Worm (Caenorhabditis elegans) whole organism, L1 larva: ENCODE results near the gene K09H11.4.

ENCODE experiments used
- C04F5.9 ChIP-seq: sonication (generic microtip); optimal IDR thresholded peaks from 2 replicates; lab custom pipeline; 2016; ENCODE audit warnings: missing genetic modification characterization, missing compliant biosample characterization
- C16A3.4 ChIP-seq: fragments of 150-350 bp; optimal IDR thresholded peaks from 2 replicates; lab custom pipeline; 2014; ENCODE audit warnings: missing biosample characterization, missing genetic modification characterization
- alr-1 ChIP-seq: fragments of 200-800 bp; sonication (Bioruptor generic); optimal IDR thresholded peaks from 2 replicates; lab custom pipeline; 2018; ENCODE audit warnings: borderline replicate concordance, mild to moderate bottlenecking, missing genetic modification characterization, missing compliant biosample characterization
- ama-1 ChIP-seq: fragments of 150-350 bp; optimal IDR thresholded peaks from 2 replicates; lab custom pipeline; 2014
- ceh-8 ChIP-seq: fragments of 200-800 bp; sonication (Bioruptor generic); optimal IDR thresholded peaks from 2 replicates; lab custom pipeline; 2018; ENCODE audit warnings: mild to moderate bottlenecking, missing genetic modification characterization, moderate library complexity, missing compliant biosample characterization
- ceh-90 ChIP-seq: sonication (generic microtip); optimal IDR thresholded peaks from 2 replicates; lab custom pipeline; 2016; ENCODE audit warnings: missing genetic modification characterization, missing compliant biosample characterization
- dpl-1 ChIP-seq, 3 experiments: fragments of 150-350 bp in 2 of 3; sonication (generic microtip) in 1 of 3; optimal IDR thresholded peaks; 2 replicates each; lab custom pipeline; 2014 to 2017; ENCODE audit warnings: missing biosample characterization in 3 of 3, missing genetic modification characterization in 3 of 3, missing genetic modification reagents in 3 of 3
- dsc-1 ChIP-seq: sonication (generic microtip); optimal IDR thresholded peaks from 2 replicates; lab custom pipeline; 2016; ENCODE audit warnings: mild to moderate bottlenecking, missing genetic modification characterization, missing compliant biosample characterization
- efl-1 ChIP-seq, 4 experiments: fragments of 150-350 bp; optimal IDR thresholded peaks in 3 of 4; peaks in 1 of 4; 1 replicate in 1 of 4; 2 replicates in 3 of 4; lab custom pipeline; 2014; ENCODE audit warnings: missing biosample characterization in 2 of 4, missing genetic modification characterization in 2 of 4, missing genetic modification reagents in 2 of 4
- efl-3 ChIP-seq: fragments of 200-800 bp; sonication (Bioruptor generic); optimal IDR thresholded peaks from 2 replicates; lab custom pipeline; 2018; ENCODE audit warnings: mild to moderate bottlenecking, missing genetic modification characterization, missing compliant biosample characterization
- egl-27 ChIP-seq, 2 experiments: fragments of 150-350 bp in 1 of 2; sonication (generic microtip); optimal IDR thresholded peaks; 3 replicates each; lab custom pipeline; 2017 to 2018; ENCODE audit warnings: missing biosample characterization in 2 of 2, missing genetic modification characterization in 2 of 2, missing genetic modification reagents in 2 of 2
- elt-3 ChIP-seq, 6 experiments: fragments of 150-350 bp in 1 of 6; sonication (generic microtip); optimal IDR thresholded peaks; 2 replicates each; lab custom pipeline; 2017 to 2018; ENCODE audit warnings: missing biosample characterization in 6 of 6, missing genetic modification characterization in 6 of 6, inconsistent platforms in 1 of 6
- fkh-4 ChIP-seq: sonication (generic microtip); optimal IDR thresholded peaks from 2 replicates; lab custom pipeline; 2016; ENCODE audit warnings: missing compliant biosample characterization, missing genetic modification characterization, borderline replicate concordance
- fkh-8 ChIP-seq: sonication (generic microtip); optimal IDR thresholded peaks from 2 replicates; lab custom pipeline; 2016; ENCODE audit warnings: mild to moderate bottlenecking, missing genetic modification characterization, missing compliant biosample characterization
- hlh-4 ChIP-seq: sonication (generic microtip); optimal IDR thresholded peaks from 2 replicates; lab custom pipeline; 2016; ENCODE audit warnings: mild to moderate bottlenecking, missing genetic modification characterization, missing compliant biosample characterization
- hpl-2 ChIP-seq: fragments of 150-350 bp; optimal IDR thresholded peaks from 2 replicates; lab custom pipeline; 2014; ENCODE audit warnings: missing biosample characterization, missing genetic modification reagents, missing genetic modification characterization
- isw-1 ChIP-seq: fragments of 200-800 bp; sonication (Bioruptor generic); IDR thresholded peaks from 2 replicates; pipeline ENCODE4 v1.3.6; 2022; ENCODE audit warnings: missing genetic modification characterization, missing compliant biosample characterization
- lir-3 ChIP-seq: sonication (generic microtip); optimal IDR thresholded peaks from 2 replicates; lab custom pipeline; 2016; ENCODE audit warnings: mild to moderate bottlenecking, missing genetic modification characterization, moderate library complexity, missing compliant biosample characterization; ENCODE audit not compliant: poor library complexity
- nhr-28 ChIP-seq: fragments of 150-350 bp; optimal IDR thresholded peaks from 2 replicates; lab custom pipeline; 2014; ENCODE audit warnings: missing biosample characterization, missing genetic modification characterization
- nhr-47 ChIP-seq: sonication (generic microtip); optimal IDR thresholded peaks from 2 replicates; lab custom pipeline; 2016; ENCODE audit warnings: mild to moderate bottlenecking, missing genetic modification characterization, moderate library complexity, missing compliant biosample characterization
- nhr-76 ChIP-seq: sonication (generic microtip); optimal IDR thresholded peaks from 2 replicates; lab custom pipeline; 2017; ENCODE audit warnings: missing biosample characterization, missing genetic modification characterization
- nhr-77 ChIP-seq: fragments of 150-350 bp; optimal IDR thresholded peaks from 2 replicates; lab custom pipeline; 2014; ENCODE audit warnings: missing biosample characterization, missing genetic modification characterization
- nhr-85 ChIP-seq: sonication (generic microtip); peaks from one replicate; lab custom pipeline; 2016; ENCODE audit warnings: missing genetic modification characterization, inconsistent platforms, missing compliant biosample characterization
- pag-3 ChIP-seq: sonication (generic microtip); optimal IDR thresholded peaks from 2 replicates; lab custom pipeline; 2017; ENCODE audit warnings: missing genetic modification characterization, mild to moderate bottlenecking, missing compliant biosample characterization, antibody characterized with exemption, borderline replicate concordance; ENCODE audit not compliant: insufficient read depth
- pqm-1 ChIP-seq: sonication (generic microtip); optimal IDR thresholded peaks from 3 replicates; lab custom pipeline; 2017; ENCODE audit warnings: missing biosample characterization, missing genetic modification characterization
- rnt-1 ChIP-seq: sonication (generic microtip); optimal IDR thresholded peaks from 2 replicates; lab custom pipeline; 2016; ENCODE audit warnings: mild to moderate bottlenecking, missing genetic modification characterization, moderate library complexity, missing compliant biosample characterization
- snpc-4 ChIP-seq: fragments of 150-350 bp; optimal IDR thresholded peaks from 2 replicates; lab custom pipeline; 2014; ENCODE audit warnings: missing biosample characterization, missing genetic modification characterization
- snu-23 ChIP-seq: sonication (generic microtip); optimal IDR thresholded peaks from 2 replicates; lab custom pipeline; 2016; ENCODE audit warnings: missing genetic modification characterization, missing compliant biosample characterization
- sox-4 ChIP-seq: sonication (generic microtip); optimal IDR thresholded peaks from 2 replicates; lab custom pipeline; 2016; ENCODE audit warnings: missing genetic modification characterization, missing compliant biosample characterization
- sup-37 ChIP-seq: fragments of 200-800 bp; sonication (Bioruptor generic); optimal IDR thresholded peaks from 2 replicates; lab custom pipeline; 2018; ENCODE audit warnings: mild to moderate bottlenecking, missing genetic modification characterization, missing compliant biosample characterization
- swsn-7 ChIP-seq: sonication (generic microtip); optimal IDR thresholded peaks from 2 replicates; lab custom pipeline; 2016; ENCODE audit warnings: missing genetic modification characterization, missing compliant biosample characterization
- unc-130 ChIP-seq: fragments of 150-350 bp; optimal IDR thresholded peaks from 2 replicates; lab custom pipeline; 2017; ENCODE audit warnings: missing biosample characterization, missing genetic modification characterization, inconsistent platforms
- unc-86 ChIP-seq: sonication (generic microtip); optimal IDR thresholded peaks from 2 replicates; lab custom pipeline; 2016; ENCODE audit warnings: missing genetic modification characterization, missing compliant biosample characterization
- unc-98 ChIP-seq: fragments of 200-800 bp; sonication (Bioruptor generic); IDR thresholded peaks from 2 replicates; pipeline ENCODE4 v1.3.6; 2022; ENCODE audit warnings: missing genetic modification characterization, missing compliant biosample characterization
- vab-15 ChIP-seq: sonication (generic microtip); optimal IDR thresholded peaks from 2 replicates; lab custom pipeline; 2017; ENCODE audit warnings: missing genotype, mild to moderate bottlenecking, missing genetic modification characterization, missing compliant biosample characterization
- zag-1 ChIP-seq: fragments of 150-350 bp; optimal IDR thresholded peaks from 2 replicates; lab custom pipeline; 2014; ENCODE audit warnings: missing biosample characterization, missing genetic modification characterization
- ztf-4 ChIP-seq: fragments of 150-350 bp; optimal IDR thresholded peaks from 2 replicates; lab custom pipeline; 2014; ENCODE audit warnings: missing biosample characterization, missing genetic modification characterization

Gene K09H11.4

ce11 chrV:5724395-5724794 is 2.0 kb downstream of the K09H11.4 start:
- TF ChIP-seq isw-1 (GFP tag; lab: Robert Waterston, UW) (no peak), hlh-4 (tag; lab: Kevin White, UChicago) (no peak), hpl-2 (GFP tag; lab: Kevin White, UChicago) (no peak), nhr-76 (tag; lab: Kevin White, UChicago) (no peak), ceh-90 (tag; lab: Kevin White, UChicago) (no peak), unc-86 (tag; lab: Kevin White, UChicago) (no peak), elt-3 (tag; optimal IDR thresholded peaks at IDR 0.05; lab: Kevin White, UChicago) (no peak), dpl-1 (GFP tag; optimal IDR thresholded peaks at IDR 0.05; lab: Kevin White, UChicago) (no peak), fkh-8 (no peak), ceh-8 (GFP tag; lab: Kevin White, UChicago) (no peak), nhr-28 (tag; lab: Kevin White, UChicago) (no peak), nhr-77 (tag; lab: Kevin White, UChicago) (no peak), snu-23 (no peak), unc-98 (GFP tag; lab: Robert Waterston, UW) (no peak), vab-15 (tag; lab: Kevin White, UChicago) (no peak), snpc-4 (no peak), sox-4 (no peak), unc-130 (tag; lab: Kevin White, UChicago) (no peak), nhr-85 (no peak)
- TF ChIP-seq, all 84 proteins: peak for 0

ce11 chrV:5722093-5722492 is 4.3 kb downstream of the K09H11.4 start:
- TF ChIP-seq zag-1 (tag; lab: Kevin White, UChicago) (no peak), pag-3 (tag; lab: Kevin White, UChicago) (no peak), elt-3 (tag; optimal IDR thresholded peaks at IDR 0.05; lab: Kevin White, UChicago) (no peak), fkh-4 (tag; lab: Kevin White, UChicago) (no peak), efl-3 (no peak), ceh-90 (tag; lab: Kevin White, UChicago) (no peak), fkh-8 (no peak), swsn-7 (no peak), C04F5.9 (tag; lab: Kevin White, UChicago) (no peak), ama-1 (lab: Kevin White, UChicago) (no peak), C16A3.4 (no peak)

- TF ChIP-seq nhr-76 (tag; lab: Kevin White, UChicago): no peak
- TF ChIP-seq pqm-1: no peak
- TF ChIP-seq rnt-1 (tag; lab: Kevin White, UChicago): no peak
- no peak for TF ChIP-seq ceh-8 (GFP tag; lab: Kevin White, UChicago)
- no peak for TF ChIP-seq snu-23
- TF ChIP-seq, all 84 proteins: peak for 0
These were observed 9.0 kb downstream of the K09H11.4 start, which contains the start of gene rga-3 for ce11 chrV:5717237-5717935. rga-3 (plus strand) TSS chrV:5717885.

ce11 chrV:5716508-5716907 is 9.9 kb downstream of the K09H11.4 start, which contains the start of gene K09H11.9:
K09H11.9 (minus strand) TSS chrV:5716608.
- no peak for TF ChIP-seq efl-1 (optimal IDR thresholded peaks at IDR 0.05; lab: Kevin White, UChicago)
- peak in 1 of 2 experiments; percentile 20 for TF ChIP-seq efl-1 (GFP tag; optimal IDR thresholded peaks at IDR 0.05 in 1 of 2; lab: Kevin White, UChicago)
- no peak for TF ChIP-seq lir-3

DNA sequence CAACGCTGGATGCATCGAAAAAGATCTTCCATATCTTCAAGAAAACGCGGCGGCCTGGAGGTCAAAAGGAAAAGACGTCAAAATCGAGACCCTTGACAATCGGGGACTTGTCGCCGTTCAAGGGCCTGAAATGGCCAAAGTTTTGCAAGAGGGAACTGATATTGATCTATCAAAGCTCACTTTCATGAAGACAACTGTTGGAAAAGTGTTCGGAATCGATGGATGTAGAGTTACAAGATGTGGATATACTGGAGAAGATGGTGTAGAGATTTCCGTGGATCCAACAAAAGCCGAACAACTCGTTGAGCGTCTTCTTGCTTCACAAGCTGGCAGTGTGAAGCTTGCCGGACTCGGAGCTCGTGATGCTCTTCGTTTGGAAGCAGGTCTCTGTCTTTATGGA is 12.9 kb downstream of the K09H11.4 start:
- TF ChIP-seq sup-37 (GFP tag; lab: Kevin White, UChicago): no peak
- TF ChIP-seq dsc-1 (tag; lab: Kevin White, UChicago): no peak
- TF ChIP-seq nhr-47: no peak
- TF ChIP-seq egl-27 (tag; optimal IDR thresholded peaks at IDR 0.05; lab: Kevin White, UChicago): no peak
- no peak for TF ChIP-seq alr-1 (tag; lab: Kevin White, UChicago)
- no peak for TF ChIP-seq hlh-4 (tag; lab: Kevin White, UChicago)
- no peak for TF ChIP-seq ztf-4 (tag; lab: Kevin White, UChicago)
